Worm (Caenorhabditis elegans): Measurements from ENCODE around the gene C33F10.12.
"Not testable (repeated sequence)": the region's sequence is repeated elsewhere in the genome, so short reads cannot be mapped to it uniquely, and the experiment has no call there.

C33F10.12 gene

DNA sequence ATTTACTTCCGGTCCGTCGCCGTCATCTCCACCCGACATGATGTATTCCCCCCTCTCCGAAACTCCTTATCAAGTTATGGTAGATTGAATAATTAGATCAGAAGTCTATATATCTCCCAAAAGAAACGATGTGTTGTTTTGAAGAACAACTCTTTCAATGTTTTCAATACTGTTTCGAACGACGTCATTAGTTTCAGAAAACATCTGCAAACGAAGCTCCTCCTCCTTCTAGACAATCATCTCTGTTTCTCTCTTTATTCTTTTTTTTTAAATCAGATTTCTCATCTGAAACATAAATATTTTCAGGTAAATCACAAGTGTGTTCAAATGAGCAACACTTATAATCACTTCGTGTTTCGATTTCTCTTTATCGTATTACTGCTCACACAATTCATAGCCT lies 12.3 kb upstream of the C33F10.12 start, which contains the start of gene T23B7.3:
Gene T23B7.3, plus strand, starts transcription at position 301 of the 400 bp plus-strand sequence.
- TF ChIP-seq ztf-4 (tag; optimal IDR thresholded peaks at IDR 0.05) (no peak), mdl-1 (tag; optimal IDR thresholded peaks at IDR 0.05) (no peak), fkh-10 (GFP tag; optimal IDR thresholded peaks at IDR 0.05) (no peak), fkh-8 (tag; optimal IDR thresholded peaks at IDR 0.05) (peak; percentile 25), lin-14 (GFP tag; optimal IDR thresholded peaks at IDR 0.05) (no peak), nhr-71 (tag; optimal IDR thresholded peaks at IDR 0.05) (peak; percentile 29), zip-4 (GFP tag; optimal IDR thresholded peaks at IDR 0.05) (no peak)

DNA sequence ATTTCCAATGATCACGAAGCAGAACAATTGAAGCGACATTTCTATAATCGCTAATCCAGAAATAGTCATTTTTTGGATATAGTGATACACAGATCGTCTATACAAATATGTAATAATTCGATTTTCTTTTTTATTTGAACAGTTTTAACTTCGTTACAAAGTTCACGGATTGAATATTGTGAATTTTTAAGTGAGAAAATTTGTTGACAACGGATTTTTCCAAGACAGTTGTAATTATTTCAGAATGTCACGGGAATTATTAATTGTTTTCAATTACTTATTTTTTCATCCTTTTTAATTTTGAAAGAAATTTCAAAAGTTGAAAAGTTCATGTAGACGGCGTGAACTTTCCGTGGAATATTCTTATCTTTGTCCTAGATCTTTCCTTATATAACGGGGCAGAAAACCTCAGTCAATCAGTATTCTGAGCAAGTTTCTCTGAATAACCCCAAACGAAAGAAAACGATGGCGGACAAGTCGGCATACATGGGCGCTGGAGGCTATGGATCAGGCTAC lies 4.6 kb upstream of the C33F10.12 start, which contains the start of the genes T23B7.2 and nspd-4:
Gene T23B7.2, minus strand, starts transcription at position 101 of the 516 bp plus-strand sequence.
Gene nspd-4, plus strand, starts transcription at position 466 of the 516 bp plus-strand sequence.
- not testable (repeated sequence) for TF ChIP-seq alr-1 (tag; optimal IDR thresholded peaks at IDR 0.05; ENCODE audit: borderline replicate concordance); ceh-90 (tag; optimal IDR thresholded peaks at IDR 0.05); C16A3.4 (tag; optimal IDR thresholded peaks at IDR 0.05)

DNA sequence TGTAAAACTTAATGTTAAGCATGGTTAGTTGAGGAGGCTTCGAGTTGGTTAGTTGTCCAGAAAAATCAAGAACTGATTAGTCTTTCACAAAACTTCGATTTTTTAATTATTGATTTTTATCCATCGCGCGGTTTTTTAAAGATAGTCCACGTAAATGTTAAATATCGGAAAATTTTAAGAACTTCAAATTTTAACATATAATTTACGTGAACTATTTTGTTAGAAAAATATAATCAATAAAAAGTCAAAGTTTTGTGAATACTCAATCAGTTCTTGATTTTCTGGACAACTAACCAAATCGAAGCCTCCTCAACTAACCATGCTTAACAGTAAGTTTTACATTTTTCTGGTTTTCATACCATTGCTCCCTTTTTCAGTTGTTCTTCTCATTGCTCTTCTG lies 2.8 kb downstream of the C33F10.12 start, which contains the start of the genes C33F10.11 and C33F10.1:
Gene C33F10.11, minus strand, starts transcription at position 101 of the 400 bp plus-strand sequence.
Gene C33F10.1, plus strand, starts transcription at position 263 of the 400 bp plus-strand sequence.
- no peak for TF ChIP-seq ets-5 (GFP tag; IDR thresholded peaks at IDR 0.05)
- TF ChIP-seq ceh-90 (tag; optimal IDR thresholded peaks at IDR 0.05): no peak
- TF ChIP-seq nhr-84 (tag; optimal IDR thresholded peaks at IDR 0.05): no peak
- TF ChIP-seq vab-15 (tag; optimal IDR thresholded peaks at IDR 0.05): no peak

DNA sequence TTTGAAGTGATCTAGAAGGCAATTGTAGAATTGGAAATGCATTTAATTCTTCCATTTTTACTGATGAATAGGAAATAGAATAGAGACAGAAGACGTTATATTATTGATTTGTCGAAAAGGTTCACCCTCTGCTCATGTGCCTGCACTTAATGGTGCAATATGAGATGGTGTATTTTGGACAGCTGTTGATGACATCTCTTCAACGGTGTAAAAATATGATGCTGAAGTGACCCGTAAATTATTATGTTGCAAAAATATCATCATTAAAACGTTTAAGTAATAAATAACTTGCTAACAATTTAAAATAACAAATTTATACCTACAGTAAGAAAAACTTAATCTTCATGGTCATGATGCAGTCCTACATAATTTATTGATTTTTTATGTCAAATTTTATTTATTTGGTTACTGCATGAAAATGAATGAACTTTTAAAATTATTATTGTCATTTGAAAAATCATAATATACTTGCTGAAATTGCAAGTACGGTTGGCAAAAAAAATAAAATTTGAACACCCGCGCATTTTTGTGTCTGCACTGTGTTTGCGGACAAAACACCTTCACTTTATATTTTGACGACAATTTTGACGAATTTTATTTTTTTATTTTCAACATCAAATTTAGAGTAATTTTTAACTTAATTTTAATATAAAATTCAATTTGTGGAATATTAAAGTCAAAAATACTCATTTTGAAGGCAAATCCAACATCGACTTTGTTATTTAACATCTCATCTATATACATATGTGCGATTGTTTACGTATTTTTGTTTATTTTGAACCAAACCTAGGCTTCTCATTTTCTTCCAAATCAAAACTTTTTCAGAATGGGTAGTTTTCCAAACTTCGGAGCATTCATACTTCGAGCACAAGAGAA lies 9.6 kb downstream of the C33F10.12 start, which contains the start of the genes fbxb-88 and tbck-1:
Gene fbxb-88, minus strand, starts transcription at position 151 of the 876 bp plus-strand sequence.
Gene tbck-1, plus strand, starts transcription at position 826 of the 876 bp plus-strand sequence.
- TF ChIP-seq pqm-1 (tag; optimal IDR thresholded peaks at IDR 0.05): no peak
- peak; percentile 59 for TF ChIP-seq swsn-7 (tag; optimal IDR thresholded peaks at IDR 0.05)
- TF ChIP-seq dsc-1 (tag; optimal IDR thresholded peaks at IDR 0.05): peak; percentile 37
- peak; percentile 64 for TF ChIP-seq xbp-1 (tag; optimal IDR thresholded peaks at IDR 0.05)
- TF ChIP-seq nhr-20 (tag; optimal IDR thresholded peaks at IDR 0.05): peak; percentile 58
- peak; percentile 46 for TF ChIP-seq nhr-90 (tag; optimal IDR thresholded peaks at IDR 0.05; ENCODE audit: poor library complexity)
- no peak for TF ChIP-seq alr-1 (tag; optimal IDR thresholded peaks at IDR 0.05; ENCODE audit: borderline replicate concordance)
- no peak for TF ChIP-seq fkh-10 (GFP tag; optimal IDR thresholded peaks at IDR 0.05)
- peak; percentile 57 for TF ChIP-seq C16A3.4 (tag; optimal IDR thresholded peaks at IDR 0.05)
- peak in 1 of 6 experiments; percentile 34 for TF ChIP-seq elt-3 (tag; optimal IDR thresholded peaks at IDR 0.05)
- TF ChIP-seq nhr-19 (GFP tag; conservative IDR thresholded peaks at IDR 0.05): peak; percentile 52
- TF ChIP-seq dpl-1 (GFP tag; optimal IDR thresholded peaks at IDR 0.05): peak; percentile 95 to 98 (median 97)
- peak in 1 of 2 experiments; percentile 14 for TF ChIP-seq ztf-11 (tag; optimal IDR thresholded peaks at IDR 0.05)
- TF ChIP-seq tbx-2 (tag; optimal IDR thresholded peaks at IDR 0.05): peak; percentile 62
- TF ChIP-seq lir-3 (tag; optimal IDR thresholded peaks at IDR 0.05; ENCODE audit: poor library complexity): peak; percentile 27
- TF ChIP-seq ceh-82 (tag; optimal IDR thresholded peaks at IDR 0.05): peak in 2 of 3 experiments; percentile 53 to 62
- TF ChIP-seq efl-1 (optimal IDR thresholded peaks at IDR 0.05): peak; percentile 96 to 97
- TF ChIP-seq efl-1 (GFP tag; optimal IDR thresholded peaks at IDR 0.05 in 1 of 2): peak; percentile 97 to 99
- no peak for TF ChIP-seq C04F5.9 (tag; optimal IDR thresholded peaks at IDR 0.05)
- TF ChIP-seq irx-1 (tag; optimal IDR thresholded peaks at IDR 0.05): peak; percentile 37
- TF ChIP-seq nhr-47 (tag; optimal IDR thresholded peaks at IDR 0.05): peak; percentile 68
- no peak for TF ChIP-seq egl-27 (tag; optimal IDR thresholded peaks at IDR 0.05)
- peak; percentile 8; the same call in 1 of the 2 replicates for TF ChIP-seq isw-1 (GFP tag; IDR thresholded peaks at IDR 0.05)
- peak; percentile 21 for TF ChIP-seq unc-86 (tag; optimal IDR thresholded peaks at IDR 0.05)
- TF ChIP-seq lin-39 (tag; optimal IDR thresholded peaks at IDR 0.05): peak; percentile 44
- TF ChIP-seq lin-15B (tag; optimal IDR thresholded peaks at IDR 0.05): peak; percentile 21
- peak; percentile 80 for TF ChIP-seq nhr-85 (tag)
- peak; percentile 51 for TF ChIP-seq elt-2 (tag; optimal IDR thresholded peaks at IDR 0.05)
- peak; percentile 98 for TF ChIP-seq lin-35 (GFP tag; optimal IDR thresholded peaks at IDR 0.05)
- peak; percentile 67 for TF ChIP-seq mep-1 (tag; optimal IDR thresholded peaks at IDR 0.05)
- peak; percentile 55 for TF ChIP-seq rnt-1 (tag; optimal IDR thresholded peaks at IDR 0.05)
- no peak for TF ChIP-seq lin-13 (GFP tag; optimal IDR thresholded peaks at IDR 0.05)

All from whole organism, L1 larva.